Worm (Caenorhabditis elegans) whole organism, L3 larva: ENCODE data around the gene R02D5.4.

Source experiments
- R02D3.7 ChIP-seq: fragments of 150-350 bp; optimal IDR thresholded peaks from 2 replicates; lab custom pipeline; 2014; ENCODE audit warnings: missing biosample characterization, missing genetic modification characterization
- aly-2 ChIP-seq: fragments of 150-350 bp; optimal IDR thresholded peaks from 2 replicates; lab custom pipeline; 2014; ENCODE audit warnings: missing biosample characterization, missing genetic modification characterization
- ama-1 ChIP-seq: fragments of 150-350 bp; optimal IDR thresholded peaks from 2 replicates; lab custom pipeline; 2018
- ceh-28 ChIP-seq: fragments of 150-350 bp; optimal IDR thresholded peaks from 2 replicates; lab custom pipeline; 2014; ENCODE audit warnings: missing biosample characterization, missing genetic modification reagents, missing genetic modification characterization
- egl-27 ChIP-seq: sonication (generic microtip); optimal IDR thresholded peaks from 4 replicates; lab custom pipeline; 2017; ENCODE audit warnings: missing biosample characterization, missing genetic modification reagents, missing genetic modification characterization
- elt-2 ChIP-seq: sonication (generic microtip); optimal IDR thresholded peaks from 2 replicates; lab custom pipeline; 2016; ENCODE audit warnings: missing genetic modification reagents, mild to moderate bottlenecking, missing genetic modification characterization, missing compliant biosample characterization
- elt-3 ChIP-seq, 3 experiments: fragments of 150-350 bp in 1 of 3; sonication (generic microtip) in 2 of 3; optimal IDR thresholded peaks; 2 replicates in 2 of 3; 4 replicates in 1 of 3; lab custom pipeline; 2014 to 2017; ENCODE audit warnings: missing biosample characterization in 3 of 3, missing genetic modification characterization in 3 of 3
- eor-1 ChIP-seq, 2 experiments: fragments of 150-350 bp; optimal IDR thresholded peaks; 2 replicates each; lab custom pipeline; 2014 to 2018; ENCODE audit warnings: missing biosample characterization in 2 of 2, missing genetic modification characterization in 2 of 2
- fkh-10 ChIP-seq: sonication (generic microtip); optimal IDR thresholded peaks from 2 replicates; lab custom pipeline; 2017; ENCODE audit warnings: missing biosample characterization, missing genetic modification reagents, missing genetic modification characterization
- fkh-2 ChIP-seq: fragments of 150-350 bp; optimal IDR thresholded peaks from 2 replicates; lab custom pipeline; 2014; ENCODE audit warnings: missing biosample characterization, missing genetic modification reagents, missing genetic modification characterization
- fos-1 ChIP-seq: fragments of 150-350 bp; optimal IDR thresholded peaks from 2 replicates; lab custom pipeline; 2014; ENCODE audit warnings: missing biosample characterization, missing genetic modification characterization
- hmg-11 ChIP-seq: sonication (generic microtip); optimal IDR thresholded peaks from 2 replicates; lab custom pipeline; 2016; ENCODE audit warnings: missing genetic modification characterization, missing compliant biosample characterization
- lin-39 ChIP-seq: fragments of 150-350 bp; optimal IDR thresholded peaks from 2 replicates; lab custom pipeline; 2018; ENCODE audit warnings: missing biosample characterization, missing genetic modification reagents, missing genetic modification characterization
- mdl-1 ChIP-seq: fragments of 150-350 bp; optimal IDR thresholded peaks from 2 replicates; lab custom pipeline; 2014; ENCODE audit warnings: missing biosample characterization, missing genetic modification characterization
- mml-1 ChIP-seq: fragments of 150-350 bp; sonication (generic microtip); optimal IDR thresholded peaks from 3 replicates; lab custom pipeline; 2014; ENCODE audit warnings: missing biosample characterization, missing genetic modification characterization
- nfya-1 ChIP-seq: sonication (generic microtip); optimal IDR thresholded peaks from 2 replicates; lab custom pipeline; 2017; ENCODE audit warnings: missing genetic modification characterization, mild to moderate bottlenecking, missing compliant biosample characterization, antibody characterized with exemption, moderate library complexity; ENCODE audit not compliant: insufficient read depth
- nhr-237 ChIP-seq: fragments of 150-350 bp; optimal IDR thresholded peaks from 2 replicates; lab custom pipeline; 2014; ENCODE audit warnings: missing biosample characterization, missing genetic modification characterization
- nhr-25 ChIP-seq: sonication (generic microtip); optimal IDR thresholded peaks from 2 replicates; lab custom pipeline; 2017; ENCODE audit warnings: missing biosample characterization, missing genetic modification characterization
- nhr-43 ChIP-seq: sonication (generic microtip); optimal IDR thresholded peaks from 2 replicates; lab custom pipeline; 2016; ENCODE audit warnings: mild to moderate bottlenecking, missing genetic modification characterization, missing compliant biosample characterization; ENCODE audit not compliant: poor library complexity, severe bottlenecking
- nhr-77 ChIP-seq: fragments of 150-350 bp; optimal IDR thresholded peaks from 2 replicates; lab custom pipeline; 2014; ENCODE audit warnings: missing biosample characterization, missing genetic modification characterization
- pha-4 ChIP-seq: fragments of 150-350 bp; optimal IDR thresholded peaks from 2 replicates; lab custom pipeline; 2014; ENCODE audit warnings: missing biosample characterization, missing genetic modification reagents, missing genetic modification characterization
- pqm-1 ChIP-seq: fragments of 150-350 bp; optimal IDR thresholded peaks from 2 replicates; lab custom pipeline; 2017; ENCODE audit warnings: missing biosample characterization, missing genetic modification characterization, inconsistent platforms
- sea-2 ChIP-seq: fragments of 150-350 bp; sonication (generic microtip); optimal IDR thresholded peaks from 4 replicates; lab custom pipeline; 2014; ENCODE audit warnings: missing biosample characterization, missing genetic modification reagents, missing genetic modification characterization
- snpc-4 ChIP-seq: fragments of 150-350 bp; optimal IDR thresholded peaks from 2 replicates; lab custom pipeline; 2014; ENCODE audit warnings: missing biosample characterization, missing genetic modification characterization
- ztf-11 ChIP-seq: fragments of 150-350 bp; optimal IDR thresholded peaks from 2 replicates; lab custom pipeline; 2014; ENCODE audit warnings: missing biosample characterization, missing genetic modification characterization

R02D5.4 gene

ce11 chrV:14474099-14474498 is 10.4 kb downstream of the R02D5.4 start, which contains the start of gene clec-56:
TSS of gene clec-56 (plus strand) at chrV:14474399.
- TF ChIP-seq elt-2, result peak; percentile 38
- peak; percentile 5 for TF ChIP-seq pqm-1 (tag; lab: Kevin White, UChicago)
- no peak for TF ChIP-seq ceh-28 (tag; lab: Kevin White, UChicago)
- no peak for TF ChIP-seq ztf-11

- TF ChIP-seq pqm-1 (tag; lab: Kevin White, UChicago) (no peak), nhr-237 (tag; lab: Kevin White, UChicago) (no peak), ceh-28 (tag; lab: Kevin White, UChicago) (no peak), hmg-11 (tag; lab: Kevin White, UChicago) (no peak), lin-39 (tag; lab: Kevin White, UChicago) (no peak), ama-1 (no peak), fkh-2 (tag; lab: Kevin White, UChicago) (no peak), eor-1 (tag; optimal IDR thresholded peaks at IDR 0.05; lab: Kevin White, UChicago) (no peak)
- TF ChIP-seq, all 47 proteins: peak for 0
Observed at ce11 chrV:14472229-14472628, 12.3 kb downstream of the R02D5.4 start, which contains the start of gene clec-227. TSS of gene clec-227 (plus strand) at chrV:14472529.

- TF ChIP-seq egl-27 (no peak), elt-3 (tag; optimal IDR thresholded peaks at IDR 0.05; lab: Kevin White, UChicago) (no peak), sea-2 (GFP tag; lab: Kevin White, UChicago) (no peak), eor-1 (tag; optimal IDR thresholded peaks at IDR 0.05; lab: Kevin White, UChicago) (no peak), mdl-1 (tag; lab: Kevin White, UChicago) (no peak), fos-1 (tag; lab: Kevin White, UChicago) (no peak)
- TF ChIP-seq, all 47 proteins: peak for 0
Observed at ce11 chrV:14468931-14469330, 15.6 kb downstream of the R02D5.4 start, which contains the start of gene clec-57. TSS of gene clec-57 (plus strand) at chrV:14469231.

- TF ChIP-seq fkh-2 (tag; lab: Kevin White, UChicago) (no peak), snpc-4 (peak; percentile 97), nhr-77 (tag; lab: Kevin White, UChicago) (peak; percentile 42), R02D3.7 (tag; lab: Kevin White, UChicago) (peak; percentile 36), nhr-43 (tag; lab: Kevin White, UChicago) (peak; percentile 34), fkh-10 (GFP tag; lab: Kevin White, UChicago) (no peak), elt-2 (peak; percentile 47), pqm-1 (tag; lab: Kevin White, UChicago) (peak; percentile 54), nfya-1 (tag; lab: Kevin White, UChicago) (no peak), nhr-25 (tag; lab: Kevin White, UChicago) (peak; percentile 54)
- TF ChIP-seq, all 47 proteins: peak for 7
Observed at ce11 chrV:14468196-14468874, 16.1 kb downstream of the R02D5.4 start, which contains the start of gene srz-97. TSS of gene srz-97 (minus strand) at chrV:14468246.

- TF ChIP-seq mml-1 (tag; lab: Kevin White, UChicago) (no peak), aly-2 (no peak), nfya-1 (tag; lab: Kevin White, UChicago) (no peak), elt-3 (tag; optimal IDR thresholded peaks at IDR 0.05; lab: Kevin White, UChicago) (no peak), sea-2 (GFP tag; lab: Kevin White, UChicago) (no peak)
Observed at ce11 chrV:14464368-14464767, 20.1 kb downstream of the R02D5.4 start, which contains the start of gene F08H9.4. TSS of gene F08H9.4 (minus strand) at chrV:14464428.

ce11 chrV:14463087-14463486 is 21.4 kb downstream of the R02D5.4 start, which contains the start of gene F08H9.3:
TSS of gene F08H9.3 (minus strand) at chrV:14463338.
- TF ChIP-seq snpc-4 (peak; percentile 87), pqm-1 (tag; lab: Kevin White, UChicago) (peak; percentile 69), ama-1 (peak; percentile 3), elt-2 (peak; percentile 69)

- TF ChIP-seq egl-27, result no peak
- TF ChIP-seq pha-4 (tag; lab: Kevin White, UChicago), result peak; percentile 64
- TF ChIP-seq, all 47 proteins: peak for 1
Observed at ce11 chrV:14462653-14463052, 21.8 kb downstream of the R02D5.4 start.
